Worm (Caenorhabditis elegans): Measurements from ENCODE around the gene F29G6.1.

ce11 chrX:11541690-11542089 lies 39.6 kb downstream of the F29G6.1 start:
- TF ChIP-seq lin-39 (tag; optimal IDR thresholded peaks at IDR 0.05) (no peak), fos-1 (tag; optimal IDR thresholded peaks at IDR 0.05) (no peak), fkh-10 (GFP tag; optimal IDR thresholded peaks at IDR 0.05) (no peak), lin-35 (GFP tag; optimal IDR thresholded peaks at IDR 0.05) (no peak), nhr-85 (tag) (no peak), elt-2 (tag; optimal IDR thresholded peaks at IDR 0.05) (no peak), grh-1 (GFP tag; IDR thresholded peaks at IDR 0.05) (no peak), pag-3 (tag; optimal IDR thresholded peaks at IDR 0.05; ENCODE audit: borderline replicate concordance, insufficient read depth) (no peak), nhr-237 (tag; optimal IDR thresholded peaks at IDR 0.05) (no peak), nhr-84 (tag; optimal IDR thresholded peaks at IDR 0.05) (no peak), elt-3 (tag; optimal IDR thresholded peaks at IDR 0.05) (no peak)
